Fruit fly (Drosophila melanogaster): ENCODE results near the gene Fhos.
A peak's percentile ranks its signal among the peaks of the same experiment; 100 is the strongest.

Gene Fhos

DNA sequence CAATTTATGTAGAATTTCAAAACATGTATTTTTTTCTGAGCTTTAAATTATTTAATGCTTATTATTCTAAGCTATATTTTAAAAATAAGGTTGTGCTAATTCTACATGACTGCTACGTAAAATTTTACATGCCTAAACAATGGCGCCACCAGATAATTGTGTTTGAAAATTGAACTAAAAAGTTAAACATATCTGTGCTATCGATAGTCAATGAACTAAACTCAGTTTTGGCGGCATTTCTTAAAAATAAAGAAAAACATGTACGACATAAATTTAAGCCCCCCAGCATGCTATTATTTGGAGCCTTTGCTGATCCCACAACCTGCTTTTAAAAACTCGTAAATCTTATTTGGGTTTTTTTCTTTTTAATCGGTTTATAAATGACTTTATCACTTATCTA lies 34.8 kb upstream of the Fhos start (continued):
- TF ChIP-seq ken (GFP tag; IDR thresholded peaks at IDR 0.05) (no peak), Asciz (GFP tag; optimal IDR thresholded peaks at IDR 0.05) (no peak), CG7271 (tag; optimal IDR thresholded peaks at IDR 0.05) (no peak), ssp (GFP tag; IDR thresholded peaks at IDR 0.05) (no peak), Vsx1 (GFP tag; optimal IDR thresholded peaks at IDR 0.05) (no peak), BtbVII (GFP tag; optimal IDR thresholded peaks at IDR 0.05) (no peak), bowl (GFP tag; IDR thresholded peaks at IDR 0.05) (no peak), hth (optimal IDR thresholded peaks at IDR 0.05) (no peak), HLHmδ (GFP tag; optimal IDR thresholded peaks at IDR 0.05) (no peak), zen2 (GFP tag; IDR thresholded peaks at IDR 0.05; ENCODE audit: partially characterized antibody) (no peak; the same call in 2 of the 3 replicates), dpn (GFP tag; optimal IDR thresholded peaks at IDR 0.05) (no peak), Ravus (GFP tag; IDR thresholded peaks at IDR 0.05) (no peak), CG5180 (GFP tag; optimal IDR thresholded peaks at IDR 0.05) (no peak), Rx (GFP tag; IDR thresholded peaks at IDR 0.05) (no peak), CG32532 (GFP tag; IDR thresholded peaks at IDR 0.05) (peak; percentile 62), Ptx1 (GFP tag; IDR thresholded peaks at IDR 0.05) (0 out of 2 replicates have a peak, but pooled peaks have one; percentile 19), dm (GFP tag; optimal IDR thresholded peaks at IDR 0.05) (no peak), Nf-YC (tag; optimal IDR thresholded peaks at IDR 0.05) (peak; percentile 9), MESR4 (GFP tag; optimal IDR thresholded peaks at IDR 0.05) (no peak), pan (optimal IDR thresholded peaks at IDR 0.05) (no peak), pan (GFP tag; optimal IDR thresholded peaks at IDR 0.05 in 1 of 2, IDR thresholded peaks at IDR 0.05 in 1 of 2) (no peak), Dip3 (GFP tag; optimal IDR thresholded peaks at IDR 0.05) (no peak), fd96Cb (tag; optimal IDR thresholded peaks at IDR 0.05) (no peak), run (tag; optimal IDR thresholded peaks at IDR 0.05) (no peak), CG7357 (GFP tag; IDR thresholded peaks at IDR 0.05) (no peak), ranshi (GFP tag; IDR thresholded peaks at IDR 0.05) (peak; percentile 47; the same call in 1 of the 2 replicates), CG12104 (GFP tag; optimal IDR thresholded peaks at IDR 0.05) (no peak), grau (tag; optimal IDR thresholded peaks at IDR 0.05) (peak; percentile 8), CG6791 (GFP tag; IDR thresholded peaks at IDR 0.05; ENCODE audit: partially characterized antibody) (peak; percentile 78), CG16815 (GFP tag; optimal IDR thresholded peaks at IDR 0.05) (no peak), HLH3B (GFP tag; IDR thresholded peaks at IDR 0.05) (peak; percentile 5; the same call in 1 of the 2 replicates), Camta (GFP tag; optimal IDR thresholded peaks at IDR 0.05) (no peak), CG17359 (tag; optimal IDR thresholded peaks at IDR 0.05) (peak; percentile 19), Rfx (GFP tag; IDR thresholded peaks at IDR 0.05) (0 out of 2 replicates have a peak, but pooled peaks have one; percentile 30), bsh (GFP tag; optimal IDR thresholded peaks at IDR 0.05) (no peak), CG17612 (GFP tag; IDR thresholded peaks at IDR 0.05) (no peak), trem (tag; optimal IDR thresholded peaks at IDR 0.05) (peak; percentile 74), phol (tag; optimal IDR thresholded peaks at IDR 0.05) (peak; percentile 46), CG10959 (GFP tag; IDR thresholded peaks at IDR 0.05) (no peak), Deaf1 (tag; optimal IDR thresholded peaks at IDR 0.05) (no peak), CG13894 (tag; optimal IDR thresholded peaks at IDR 0.05) (no peak), stc (GFP tag; IDR thresholded peaks at IDR 0.05) (no peak), CG32767 (GFP tag; IDR thresholded peaks at IDR 0.05) (no peak), trh (GFP tag; optimal IDR thresholded peaks at IDR 0.05) (no peak), pfk (GFP tag; optimal IDR thresholded peaks at IDR 0.05) (no peak), CG3281 (GFP tag; optimal IDR thresholded peaks at IDR 0.05) (no peak), sug (tag; optimal IDR thresholded peaks at IDR 0.05) (peak; percentile 46), abd-A (tag; optimal IDR thresholded peaks at IDR 0.05) (no peak), H2.0 (GFP tag; IDR thresholded peaks at IDR 0.05) (no peak), Optix (GFP tag; IDR thresholded peaks at IDR 0.05) (no peak), Taf1 (GFP tag; IDR thresholded peaks at IDR 0.05) (no peak), CG11398 (GFP tag; optimal IDR thresholded peaks at IDR 0.05) (no peak)

Measured in whole organism, embryonic.